Fruit fly (Drosophila melanogaster): ENCODE data around the gene CG15239.

The CG15239 gene

dm6 chrX:3868456-3869023 lies 15.4 kb upstream of the CG15239 start, which contains the start of gene CG2930 (continued):
- TF ChIP-seq CG1602 (GFP tag; optimal IDR thresholded peaks at IDR 0.05) (peak; percentile 83), dmrt11E (tag; optimal IDR thresholded peaks at IDR 0.05) (peak; percentile 82), CG32532 (GFP tag; IDR thresholded peaks at IDR 0.05) (peak; percentile 80), Eip74EF (GFP tag; optimal IDR thresholded peaks at IDR 0.05) (peak in 1 of 2 experiments; percentile 52), row (GFP tag; IDR thresholded peaks at IDR 0.05) (peak; percentile 86), Blimp-1 (GFP tag; optimal IDR thresholded peaks at IDR 0.05) (peak; percentile 86), CG7987 (GFP tag; optimal IDR thresholded peaks at IDR 0.05) (peak; percentile 43), gcm (GFP tag; optimal IDR thresholded peaks at IDR 0.05) (peak; percentile 75), CG8388 (GFP tag; optimal IDR thresholded peaks at IDR 0.05) (peak; percentile 83), Aef1 (GFP tag; IDR thresholded peaks at IDR 0.05) (peak; percentile 74), CG9932 (GFP tag; IDR thresholded peaks at IDR 0.05) (0 out of 2 replicates have a peak, but pooled peaks have one; percentile 35), CG17802 (tag; optimal IDR thresholded peaks at IDR 0.05) (peak; percentile 80), slp2 (GFP tag; optimal IDR thresholded peaks at IDR 0.05) (peak; percentile 77), Usf (GFP tag; optimal IDR thresholded peaks at IDR 0.05) (peak; percentile 55), dati (GFP tag; IDR thresholded peaks at IDR 0.05) (peak; percentile 77), E2f1 (GFP tag; IDR thresholded peaks at IDR 0.05) (peak; percentile 85), Mes4 (GFP tag; optimal IDR thresholded peaks at IDR 0.05) (peak; percentile 82), CG12236 (GFP tag; optimal IDR thresholded peaks at IDR 0.05) (peak; percentile 65), Fer2 (tag; optimal IDR thresholded peaks at IDR 0.05) (no peak), CG7963 (GFP tag; IDR thresholded peaks at IDR 0.05; ENCODE audit: partially characterized antibody) (no peak), fru (optimal IDR thresholded peaks at IDR 0.05) (no peak), ap (GFP tag; IDR thresholded peaks at IDR 0.05) (peak; percentile 85), CG2202 (tag; optimal IDR thresholded peaks at IDR 0.05) (peak; percentile 74), CG18599 (GFP tag; optimal IDR thresholded peaks at IDR 0.05) (peak; percentile 73), toy (GFP tag; IDR thresholded peaks at IDR 0.05) (0 out of 2 replicates have a peak, but pooled peaks have one; percentile 31), CG2120 (GFP tag; optimal IDR thresholded peaks at IDR 0.05) (peak; percentile 50), CG32772 (GFP tag; IDR thresholded peaks at IDR 0.05) (peak; percentile 89), CG9215 (GFP tag; IDR thresholded peaks at IDR 0.05) (peak; percentile 63), lbe (GFP tag; optimal IDR thresholded peaks at IDR 0.05) (peak; percentile 89), CG6654 (GFP tag; optimal IDR thresholded peaks at IDR 0.05) (peak; percentile 64), unc-4 (GFP tag; IDR thresholded peaks at IDR 0.05; ENCODE audit: partially characterized antibody) (no peak), dmrt99B (tag; optimal IDR thresholded peaks at IDR 0.05) (peak; percentile 86), danr (GFP tag; IDR thresholded peaks at IDR 0.05) (peak; percentile 69), CG6791 (GFP tag; IDR thresholded peaks at IDR 0.05; ENCODE audit: partially characterized antibody) (no peak), CG11085 (GFP tag; IDR thresholded peaks at IDR 0.05) (peak; percentile 54; the same call in 1 of the 2 replicates), insv (GFP tag; optimal IDR thresholded peaks at IDR 0.05) (no peak), CG17359 (tag; optimal IDR thresholded peaks at IDR 0.05) (peak; percentile 87), dpn (GFP tag; optimal IDR thresholded peaks at IDR 0.05) (peak; percentile 73 to 87), CG9727 (GFP tag; optimal IDR thresholded peaks at IDR 0.05) (peak; percentile 79), pros (GFP tag; optimal IDR thresholded peaks at IDR 0.05) (no peak), CG9797 (GFP tag; optimal IDR thresholded peaks at IDR 0.05) (no peak), CG13287 (GFP tag; IDR thresholded peaks at IDR 0.05; ENCODE audit: partially characterized antibody) (no peak), YL-1 (GFP tag; optimal IDR thresholded peaks at IDR 0.05) (peak; percentile 15)
